Worm (Caenorhabditis elegans) whole organism, mixed stage, embryonic: ENCODE data around the gene kin-24.

Source experiments
- M03D4.4 ChIP-seq: sonication (generic microtip); optimal IDR thresholded peaks from 2 replicates; lab custom pipeline; 2017; ENCODE audit warnings: mild to moderate bottlenecking, missing genetic modification characterization, missing compliant biosample characterization
- bed-3 ChIP-seq: fragments of 200-800 bp; sonication (Bioruptor generic); optimal IDR thresholded peaks from 3 replicates; lab custom pipeline; 2018; ENCODE audit warnings: mild to moderate bottlenecking, missing genetic modification characterization, moderate library complexity, missing compliant biosample characterization
- blmp-1 ChIP-seq: fragments of 150-350 bp; optimal IDR thresholded peaks from 2 replicates; lab custom pipeline; 2014; ENCODE audit warnings: missing biosample characterization, missing genetic modification characterization
- ceh-39 ChIP-seq: fragments of 150-350 bp; optimal IDR thresholded peaks from 2 replicates; lab custom pipeline; 2014; ENCODE audit warnings: missing biosample characterization, missing genetic modification characterization
- ceh-43 ChIP-seq: fragments of 200-800 bp; sonication (Bioruptor generic); optimal IDR thresholded peaks from 2 replicates; lab custom pipeline; 2018; ENCODE audit warnings: mild to moderate bottlenecking, missing genetic modification characterization, moderate library complexity, missing compliant biosample characterization
- ces-1 ChIP-seq: fragments of 150-350 bp; optimal IDR thresholded peaks from 2 replicates; lab custom pipeline; 2014; ENCODE audit warnings: missing biosample characterization, missing genetic modification reagents, missing genetic modification characterization
- cnd-1 ChIP-seq: fragments of 200-800 bp; sonication (Bioruptor generic); optimal IDR thresholded peaks from 2 replicates; lab custom pipeline; 2018; ENCODE audit warnings: mild to moderate bottlenecking, missing genetic modification characterization, missing compliant biosample characterization
- elt-1 ChIP-seq: sonication (generic microtip); optimal IDR thresholded peaks from 2 replicates; lab custom pipeline; 2017; ENCODE audit warnings: missing genetic modification characterization, mild to moderate bottlenecking, missing compliant biosample characterization, antibody characterized with exemption, moderate library complexity, borderline replicate concordance; ENCODE audit not compliant: insufficient read depth
- elt-3 ChIP-seq: fragments of 150-350 bp; optimal IDR thresholded peaks from 2 replicates; lab custom pipeline; 2014; ENCODE audit warnings: missing biosample characterization, missing genetic modification characterization
- flh-1 ChIP-seq: fragments of 200-800 bp; sonication (Bioruptor generic); optimal IDR thresholded peaks from 2 replicates; lab custom pipeline; 2018; ENCODE audit warnings: mild to moderate bottlenecking, missing genetic modification characterization, moderate library complexity, missing compliant biosample characterization
- ham-2 ChIP-seq: fragments of 200-800 bp; sonication (Bioruptor generic); optimal IDR thresholded peaks from 2 replicates; lab custom pipeline; 2018; ENCODE audit warnings: mild to moderate bottlenecking, missing genetic modification characterization, missing compliant biosample characterization
- hlh-1 ChIP-seq: fragments of 150-350 bp; optimal IDR thresholded peaks from 2 replicates; lab custom pipeline; 2014; ENCODE audit warnings: missing biosample characterization, missing genetic modification reagents, missing genetic modification characterization
- lin-13 ChIP-seq: fragments of 150-350 bp; optimal IDR thresholded peaks from 2 replicates; lab custom pipeline; 2014; ENCODE audit warnings: missing biosample characterization, missing genetic modification characterization
- lin-32 ChIP-seq: fragments of 200-800 bp; sonication (Bioruptor generic); optimal IDR thresholded peaks from 2 replicates; lab custom pipeline; 2018; ENCODE audit warnings: mild to moderate bottlenecking, missing genetic modification characterization, missing compliant biosample characterization
- lsy-2 ChIP-seq: fragments of 150-350 bp; optimal IDR thresholded peaks from 2 replicates; lab custom pipeline; 2014; ENCODE audit warnings: missing biosample characterization, missing genetic modification characterization
- mab-5 ChIP-seq: fragments of 150-350 bp; optimal IDR thresholded peaks from 2 replicates; lab custom pipeline; 2014; ENCODE audit warnings: missing biosample characterization, missing genetic modification characterization
- mep-1 ChIP-seq: fragments of 150-350 bp; optimal IDR thresholded peaks from 2 replicates; lab custom pipeline; 2017; ENCODE audit warnings: missing biosample characterization, missing genetic modification reagents, missing genetic modification characterization, inconsistent platforms
- mls-2 ChIP-seq: sonication (generic microtip); optimal IDR thresholded peaks from 2 replicates; lab custom pipeline; 2016; ENCODE audit warnings: mild to moderate bottlenecking, missing genetic modification characterization, moderate library complexity, missing compliant biosample characterization
- nhr-12 ChIP-seq: fragments of 150-350 bp; optimal IDR thresholded peaks from 2 replicates; lab custom pipeline; 2014; ENCODE audit warnings: missing biosample characterization, missing genetic modification characterization
- nhr-2 ChIP-seq: fragments of 150-350 bp; optimal IDR thresholded peaks from 2 replicates; lab custom pipeline; 2014; ENCODE audit warnings: missing biosample characterization, missing genetic modification characterization
- nhr-237 ChIP-seq: fragments of 150-350 bp; optimal IDR thresholded peaks from 2 replicates; lab custom pipeline; 2014; ENCODE audit warnings: missing biosample characterization, missing genetic modification characterization
- nhr-76 ChIP-seq: sonication (generic microtip); optimal IDR thresholded peaks from 2 replicates; lab custom pipeline; 2017; ENCODE audit warnings: missing biosample characterization, missing genetic modification characterization
- pha-4 ChIP-seq: fragments of 150-350 bp; optimal IDR thresholded peaks from 2 replicates; lab custom pipeline; 2018; ENCODE audit warnings: missing biosample characterization, missing genetic modification reagents, missing genetic modification characterization
- sem-2 ChIP-seq: fragments of 200-800 bp; sonication (Bioruptor generic); optimal IDR thresholded peaks from 2 replicates; lab custom pipeline; 2018; ENCODE audit warnings: mild to moderate bottlenecking, missing genetic modification characterization, missing compliant biosample characterization
- snpc-4 ChIP-seq: fragments of 150-350 bp; optimal IDR thresholded peaks from 2 replicates; lab custom pipeline; 2014; ENCODE audit warnings: missing biosample characterization, missing genetic modification characterization
- sptf-1 ChIP-seq: sonication (generic microtip); optimal IDR thresholded peaks from 2 replicates; lab custom pipeline; 2017; ENCODE audit warnings: mild to moderate bottlenecking, missing genetic modification characterization, moderate library complexity, missing compliant biosample characterization
- tbx-8 ChIP-seq: fragments of 200-800 bp; sonication (Bioruptor generic); optimal IDR thresholded peaks from 2 replicates; lab custom pipeline; 2018; ENCODE audit warnings: mild to moderate bottlenecking, missing genetic modification characterization, moderate library complexity, missing compliant biosample characterization
- unc-120 ChIP-seq: sonication (generic microtip); optimal IDR thresholded peaks from 2 replicates; lab custom pipeline; 2017; ENCODE audit warnings: missing genetic modification characterization, missing compliant biosample characterization; ENCODE audit not compliant: poor library complexity, severe bottlenecking
- unc-62 ChIP-seq: fragments of 150-350 bp; optimal IDR thresholded peaks from 2 replicates; lab custom pipeline; 2014; ENCODE audit warnings: missing biosample characterization, missing genetic modification reagents, missing genetic modification characterization

kin-24 gene

ce11 chrIV:9802711-9803110 lies 38.2 kb downstream of the kin-24 start, which contains the start of gene fat-3:
TSS of gene fat-3 (plus strand) at chrIV:9803023.
- TF ChIP-seq mep-1 (no peak), ham-2 (GFP tag; lab: Kevin White, UChicago) (no peak), sem-2 (GFP tag; lab: Kevin White, UChicago) (no peak), M03D4.4 (no peak), ces-1 (GFP tag; lab: Kevin White, UChicago) (no peak), nhr-76 (tag; lab: Kevin White, UChicago) (no peak), lin-32 (GFP tag; lab: Kevin White, UChicago) (no peak)

DNA sequence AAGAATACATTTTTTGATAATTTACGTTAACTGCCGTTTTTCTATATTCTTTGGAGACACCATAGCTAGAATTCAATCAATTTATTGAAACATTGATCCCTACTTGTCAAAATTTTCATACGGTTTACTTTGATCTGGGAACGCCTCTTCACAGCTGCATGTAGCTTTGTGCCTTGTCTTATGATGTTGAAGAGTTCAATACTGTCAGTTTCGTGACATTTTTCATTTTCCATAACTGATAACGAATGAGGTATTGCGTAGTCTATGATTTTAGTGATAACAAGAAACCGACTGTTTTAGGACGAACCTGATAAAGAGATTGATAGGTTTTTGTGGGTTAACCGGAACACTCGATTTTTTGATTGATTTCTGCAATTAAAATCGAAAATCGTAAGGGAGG lies 39.5 kb downstream of the kin-24 start:
- no peak for TF ChIP-seq hlh-1 (tag; lab: Kevin White, UChicago)
- TF ChIP-seq cnd-1, result no peak
- TF ChIP-seq nhr-2, result no peak
- no peak for TF ChIP-seq lin-32 (GFP tag; lab: Kevin White, UChicago)
- TF ChIP-seq mls-2 (tag; lab: Kevin White, UChicago), result no peak
- TF ChIP-seq blmp-1 (tag; lab: Kevin White, UChicago), result no peak
- TF ChIP-seq, all 35 proteins: peak for 0

- TF ChIP-seq lin-13 (tag; lab: Kevin White, UChicago), result no peak
- no peak for TF ChIP-seq sem-2 (GFP tag; lab: Kevin White, UChicago)
- TF ChIP-seq flh-1 (GFP tag; lab: Kevin White, UChicago), result no peak
These were observed 41.2 kb downstream of the kin-24 start for ce11 chrIV:9799664-9800063.

DNA sequence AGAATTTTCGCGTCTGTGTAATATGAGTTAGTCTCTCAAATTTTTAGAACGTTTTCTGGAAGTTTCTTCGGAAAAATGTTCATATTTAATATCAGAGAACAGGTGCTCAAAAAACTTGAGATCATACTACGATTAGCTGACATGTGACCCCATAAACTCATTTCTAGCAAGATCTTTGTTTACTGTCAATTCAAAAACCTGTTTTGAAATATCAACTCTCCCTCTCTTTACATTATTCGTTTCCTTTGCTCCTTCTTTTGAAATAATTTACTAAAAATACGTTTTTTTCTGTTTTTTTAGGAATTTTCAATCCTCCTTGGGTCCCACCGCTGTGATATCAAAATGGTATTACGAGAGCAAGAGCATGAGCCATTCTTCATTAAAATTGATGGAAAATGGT lies 41.8 kb downstream of the kin-24 start, which contains the start of gene fat-4:
fat-4 (plus strand) TSS at position 301 of the 400 bp plus-strand sequence.
- no peak for TF ChIP-seq nhr-2
- no peak for TF ChIP-seq ceh-43 (GFP tag; lab: Kevin White, UChicago)
- TF ChIP-seq nhr-237 (tag; lab: Kevin White, UChicago), result no peak
- no peak for TF ChIP-seq hlh-1 (tag; lab: Kevin White, UChicago)
- no peak for TF ChIP-seq nhr-12 (tag; lab: Kevin White, UChicago)
- no peak for TF ChIP-seq blmp-1 (tag; lab: Kevin White, UChicago)
- no peak for TF ChIP-seq mab-5 (tag; lab: Kevin White, UChicago)
- no peak for TF ChIP-seq ceh-39 (tag; lab: Kevin White, UChicago)
- TF ChIP-seq unc-120 (tag; lab: Kevin White, UChicago), result no peak
- TF ChIP-seq mls-2 (tag; lab: Kevin White, UChicago), result no peak
- no peak for TF ChIP-seq lin-32 (GFP tag; lab: Kevin White, UChicago)
- no peak for TF ChIP-seq sptf-1 (tag; lab: Kevin White, UChicago)
- no peak for TF ChIP-seq ham-2 (GFP tag; lab: Kevin White, UChicago)
- no peak for TF ChIP-seq elt-3
- no peak for TF ChIP-seq bed-3 (GFP tag; lab: Kevin White, UChicago)
- TF ChIP-seq ces-1 (GFP tag; lab: Kevin White, UChicago), result no peak
- no peak for TF ChIP-seq flh-1 (GFP tag; lab: Kevin White, UChicago)
- TF ChIP-seq snpc-4 (tag; lab: Kevin White, UChicago), result no peak

ce11 chrIV:9798307-9798706 lies 42.6 kb downstream of the kin-24 start:
- no peak for TF ChIP-seq hlh-1 (tag; lab: Kevin White, UChicago)
- TF ChIP-seq ces-1 (GFP tag; lab: Kevin White, UChicago), result peak; percentile 94

ce11 chrIV:9797304-9798003 lies 43.4 kb downstream of the kin-24 start, which contains the start of gene T13F2.2:
TSS of gene T13F2.2 (minus strand) at chrIV:9797354.
- TF ChIP-seq pha-4 (tag; lab: Kevin White, UChicago) (no peak), tbx-8 (GFP tag; lab: Kevin White, UChicago) (no peak), ces-1 (GFP tag; lab: Kevin White, UChicago) (peak; percentile 22)

- no peak for TF ChIP-seq nhr-237 (tag; lab: Kevin White, UChicago)
- no peak for TF ChIP-seq lin-32 (GFP tag; lab: Kevin White, UChicago)
- no peak for TF ChIP-seq mls-2 (tag; lab: Kevin White, UChicago)
- no peak for TF ChIP-seq elt-3
- no peak for TF ChIP-seq tbx-8 (GFP tag; lab: Kevin White, UChicago)
- no peak for TF ChIP-seq elt-1
- no peak for TF ChIP-seq ces-1 (GFP tag; lab: Kevin White, UChicago)
- TF ChIP-seq lin-13 (tag; lab: Kevin White, UChicago), result no peak
- TF ChIP-seq blmp-1 (tag; lab: Kevin White, UChicago), result no peak
- no peak for TF ChIP-seq lsy-2 (tag; lab: Kevin White, UChicago)
- no peak for TF ChIP-seq unc-62
- no peak for TF ChIP-seq M03D4.4
- TF ChIP-seq mab-5 (tag; lab: Kevin White, UChicago), result no peak
- no peak for TF ChIP-seq ceh-43 (GFP tag; lab: Kevin White, UChicago)
- no peak for TF ChIP-seq bed-3 (GFP tag; lab: Kevin White, UChicago)
These were observed 44.4 kb downstream of the kin-24 start, which contains the start of gene pis-1 for ce11 chrIV:9796494-9796893. TSS of gene pis-1 (minus strand) at chrIV:9796594.
